In the genomic region with DNA sequence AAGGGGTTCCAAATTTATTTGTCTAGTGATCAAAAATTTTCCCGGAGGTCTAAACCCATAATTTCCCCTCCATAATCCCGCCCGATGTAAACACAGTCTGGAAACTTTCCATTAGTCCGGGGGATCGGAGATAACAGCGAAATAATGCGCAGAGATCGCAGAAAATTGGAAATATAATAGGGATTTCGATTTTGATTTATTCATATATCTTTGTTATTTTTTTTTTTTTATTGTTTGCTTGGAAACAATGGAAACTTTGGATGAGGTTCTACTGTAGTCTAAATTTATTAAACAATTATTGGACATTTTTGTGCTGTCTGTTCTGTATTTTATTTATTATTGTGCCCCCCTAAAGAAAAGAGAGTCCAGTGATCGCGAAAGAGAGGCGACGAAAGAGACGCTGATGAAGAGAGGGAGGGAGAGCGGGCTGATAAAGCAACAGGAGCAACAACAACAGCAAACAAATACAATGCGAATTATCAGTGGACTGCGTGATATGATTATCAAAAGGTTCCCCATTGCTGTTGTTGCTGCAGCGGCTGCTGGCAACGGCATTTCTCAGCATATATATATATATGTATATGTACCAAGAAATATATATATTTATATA, we compare ENCODE assay signal across 1 fruit fly cellular context.
TF ChIP-seq lines count a peak whose summit lies in the region.

No protein-coding gene starts in this region.

TF ChIP-seq in whole organism, embryonic, 481 proteins besides CTCF, POLR2A, EP300 and RAD21 (continued from another document):
- TF ChIP-seq Trl (optimal IDR thresholded peaks at IDR 0.05; lab: Kevin White, UChicago): peak; percentile 55 to 73
- TF ChIP-seq Trl (GFP tag; optimal IDR thresholded peaks at IDR 0.05; lab: Kevin White, UChicago): no peak
- TF ChIP-seq gsb (GFP tag; IDR thresholded peaks at IDR 0.05; lab: Robert Waterston, UW): no peak
- peak; percentile 49 for TF ChIP-seq grau (tag; optimal IDR thresholded peaks at IDR 0.05; lab: Kevin White, UChicago)
- TF ChIP-seq dmrt11E (tag; optimal IDR thresholded peaks at IDR 0.05; lab: Kevin White, UChicago): no peak
- TF ChIP-seq CG13287 (GFP tag; IDR thresholded peaks at IDR 0.05; lab: Robert Waterston, UW; ENCODE audit: partially characterized antibody): no peak
- TF ChIP-seq ftz-f1 (GFP tag; optimal IDR thresholded peaks at IDR 0.05; lab: Kevin White, UChicago): no peak
- no peak for TF ChIP-seq pnt (GFP tag; optimal IDR thresholded peaks at IDR 0.05; lab: Kevin White, UChicago)
- no peak for TF ChIP-seq CG13424 (tag; optimal IDR thresholded peaks at IDR 0.05; lab: Kevin White, UChicago)
- TF ChIP-seq YL-1 (GFP tag; optimal IDR thresholded peaks at IDR 0.05; lab: Kevin White, UChicago): no peak
- TF ChIP-seq Ptx1 (GFP tag; IDR thresholded peaks at IDR 0.05; lab: Robert Waterston, UW): peak; percentile 37; the same call in 1 of the 2 replicates
- TF ChIP-seq bigmax (GFP tag; optimal IDR thresholded peaks at IDR 0.05; lab: Kevin White, UChicago): no peak
- no peak for TF ChIP-seq Kr (GFP tag; optimal IDR thresholded peaks at IDR 0.05; lab: Kevin White, UChicago)
- TF ChIP-seq CG11695 (GFP tag; IDR thresholded peaks at IDR 0.05; lab: Robert Waterston, UW): peak; percentile 38; the same call in 1 of the 3 replicates
- peak; percentile 39 for TF ChIP-seq nom (GFP tag; optimal IDR thresholded peaks at IDR 0.05; lab: Kevin White, UChicago)
- peak; percentile 25 for TF ChIP-seq corto (GFP tag; optimal IDR thresholded peaks at IDR 0.05; lab: Kevin White, UChicago)
- TF ChIP-seq CG1603 (tag; optimal IDR thresholded peaks at IDR 0.05; lab: Kevin White, UChicago): no peak
- TF ChIP-seq CG14965 (GFP tag; optimal IDR thresholded peaks at IDR 0.05; lab: Kevin White, UChicago; ENCODE audit: borderline replicate concordance): no peak
- TF ChIP-seq CG13624 (GFP tag; optimal IDR thresholded peaks at IDR 0.05; lab: Kevin White, UChicago): no peak
- TF ChIP-seq Atf6 (GFP tag; IDR thresholded peaks at IDR 0.05; lab: Robert Waterston, UW): 0 out of 2 replicates have a peak, but pooled peaks have one; percentile 18
- TF ChIP-seq ATbp (GFP tag; optimal IDR thresholded peaks at IDR 0.05; lab: Kevin White, UChicago): no peak
- TF ChIP-seq Poxn (GFP tag; IDR thresholded peaks at IDR 0.05; lab: Robert Waterston, UW): no peak
- no peak for TF ChIP-seq amos (GFP tag; IDR thresholded peaks at IDR 0.05; lab: Robert Waterston, UW; ENCODE audit: partially characterized antibody)
- TF ChIP-seq exex (tag; optimal IDR thresholded peaks at IDR 0.05; lab: Kevin White, UChicago): peak; percentile 59
- no peak for TF ChIP-seq CG17385 (GFP tag; optimal IDR thresholded peaks at IDR 0.05; lab: Kevin White, UChicago)
- TF ChIP-seq B-H1 (GFP tag; IDR thresholded peaks at IDR 0.05; lab: Robert Waterston, UW): no peak
- TF ChIP-seq CG10462 (GFP tag; optimal IDR thresholded peaks at IDR 0.05; lab: Kevin White, UChicago): no peak
- no peak for TF ChIP-seq Ravus (GFP tag; IDR thresholded peaks at IDR 0.05; lab: Robert Waterston, UW)
- TF ChIP-seq PHDP (tag; optimal IDR thresholded peaks at IDR 0.05; lab: Kevin White, UChicago): peak; percentile 19
- no peak for TF ChIP-seq CG5953 (GFP tag; IDR thresholded peaks at IDR 0.05; lab: Robert Waterston, UW)
- peak; percentile 47; the same call in 2 of the 3 replicates for TF ChIP-seq row (GFP tag; IDR thresholded peaks at IDR 0.05; lab: Robert Waterston, UW)
- no peak for TF ChIP-seq otp (GFP tag; IDR thresholded peaks at IDR 0.05; lab: Robert Waterston, UW)
- TF ChIP-seq shn (GFP tag; optimal IDR thresholded peaks at IDR 0.05; lab: Kevin White, UChicago): no peak
- TF ChIP-seq HLH4C (GFP tag; IDR thresholded peaks at IDR 0.05; lab: Robert Waterston, UW; ENCODE audit: partially characterized antibody): no peak
- TF ChIP-seq Atf-2 (GFP tag; optimal IDR thresholded peaks at IDR 0.05; lab: Kevin White, UChicago): no peak
- no peak for TF ChIP-seq gt (GFP tag; IDR thresholded peaks at IDR 0.05; lab: Robert Waterston, UW)
- TF ChIP-seq emc (GFP tag; optimal IDR thresholded peaks at IDR 0.05; lab: Kevin White, UChicago): no peak
- TF ChIP-seq CG16815 (GFP tag; optimal IDR thresholded peaks at IDR 0.05; lab: Kevin White, UChicago): no peak
- no peak for TF ChIP-seq repo (GFP tag; optimal IDR thresholded peaks at IDR 0.05; lab: Kevin White, UChicago)
- TF ChIP-seq salm (tag; optimal IDR thresholded peaks at IDR 0.05; lab: Kevin White, UChicago): no peak
- TF ChIP-seq CG43689 (GFP tag; IDR thresholded peaks at IDR 0.05; lab: Robert Waterston, UW): no peak
- TF ChIP-seq peb (GFP tag; IDR thresholded peaks at IDR 0.05; lab: Robert Waterston, UW): no peak
- no peak for TF ChIP-seq E2f2 (GFP tag; IDR thresholded peaks at IDR 0.05; lab: Robert Waterston, UW)
- no peak for TF ChIP-seq Aef1 (GFP tag; IDR thresholded peaks at IDR 0.05; lab: Robert Waterston, UW)
- TF ChIP-seq gfzf (GFP tag; optimal IDR thresholded peaks at IDR 0.05; lab: Kevin White, UChicago): no peak
- no peak for TF ChIP-seq CG3847 (GFP tag; IDR thresholded peaks at IDR 0.05; lab: Robert Waterston, UW)
- no peak for TF ChIP-seq dati (GFP tag; IDR thresholded peaks at IDR 0.05; lab: Robert Waterston, UW)
- no peak for TF ChIP-seq hkb (optimal IDR thresholded peaks at IDR 0.05; lab: Kevin White, UChicago)
- TF ChIP-seq hkb (GFP tag; IDR thresholded peaks at IDR 0.05; lab: Robert Waterston, UW): no peak
- no peak for TF ChIP-seq dpn (GFP tag; optimal IDR thresholded peaks at IDR 0.05; lab: Kevin White, UChicago)
- TF ChIP-seq CG12659 (GFP tag; optimal IDR thresholded peaks at IDR 0.05; lab: Kevin White, UChicago): no peak
- TF ChIP-seq mirr (GFP tag; optimal IDR thresholded peaks at IDR 0.05; lab: Kevin White, UChicago): peak; percentile 45
- no peak for TF ChIP-seq fd64A (GFP tag; optimal IDR thresholded peaks at IDR 0.05; lab: Kevin White, UChicago)
- no peak for TF ChIP-seq croc (GFP tag; conservative IDR thresholded peaks at IDR 0.05; lab: Robert Waterston, UW)
- no peak for TF ChIP-seq phol (tag; optimal IDR thresholded peaks at IDR 0.05; lab: Kevin White, UChicago)
- peak; percentile 2 for TF ChIP-seq CG12155 (GFP tag; optimal IDR thresholded peaks at IDR 0.05; lab: Kevin White, UChicago)
- TF ChIP-seq slbo (GFP tag; IDR thresholded peaks at IDR 0.05; lab: Robert Waterston, UW): peak; percentile 44; the same call in 1 of the 2 replicates
- no peak for TF ChIP-seq disco-r (GFP tag; optimal IDR thresholded peaks at IDR 0.05; lab: Kevin White, UChicago)
- no peak for TF ChIP-seq CG12071 (GFP tag; optimal IDR thresholded peaks at IDR 0.05; lab: Kevin White, UChicago)
- no peak for TF ChIP-seq BEAF-32 (GFP tag; optimal IDR thresholded peaks at IDR 0.05; lab: Kevin White, UChicago)
- peak; percentile 38 for TF ChIP-seq CG18599 (GFP tag; optimal IDR thresholded peaks at IDR 0.05; lab: Kevin White, UChicago)
- no peak for TF ChIP-seq CG17612 (GFP tag; IDR thresholded peaks at IDR 0.05; lab: Robert Waterston, UW)
- no peak for TF ChIP-seq CG17359 (tag; optimal IDR thresholded peaks at IDR 0.05; lab: Kevin White, UChicago)
- 0 out of 2 replicates have a peak, but pooled peaks have one; percentile 11 for TF ChIP-seq Rfx (GFP tag; IDR thresholded peaks at IDR 0.05; lab: Robert Waterston, UW)
- TF ChIP-seq Ada2b (GFP tag; IDR thresholded peaks at IDR 0.05; lab: Robert Waterston, UW): no peak
- no peak for TF ChIP-seq CG18619 (GFP tag; optimal IDR thresholded peaks at IDR 0.05; lab: Kevin White, UChicago)
- TF ChIP-seq CG3163 (GFP tag; optimal IDR thresholded peaks at IDR 0.05; lab: Kevin White, UChicago): peak; percentile 71
- TF ChIP-seq fd96Cb (tag; optimal IDR thresholded peaks at IDR 0.05; lab: Kevin White, UChicago): no peak
- TF ChIP-seq lilli (GFP tag; optimal IDR thresholded peaks at IDR 0.05; lab: Kevin White, UChicago): peak; percentile 38
- TF ChIP-seq CG6689 (GFP tag; IDR thresholded peaks at IDR 0.05; lab: Robert Waterston, UW): no peak
- TF ChIP-seq CG32767 (GFP tag; IDR thresholded peaks at IDR 0.05; lab: Robert Waterston, UW): no peak
- no peak for TF ChIP-seq Vsx1 (GFP tag; optimal IDR thresholded peaks at IDR 0.05; lab: Kevin White, UChicago)
- TF ChIP-seq fd3F (GFP tag; optimal IDR thresholded peaks at IDR 0.05; lab: Kevin White, UChicago): no peak
- no peak for TF ChIP-seq nau (GFP tag; optimal IDR thresholded peaks at IDR 0.05; lab: Kevin White, UChicago)
- TF ChIP-seq CG9215 (GFP tag; IDR thresholded peaks at IDR 0.05; lab: Robert Waterston, UW): no peak
- TF ChIP-seq CG9797 (GFP tag; optimal IDR thresholded peaks at IDR 0.05; lab: Kevin White, UChicago): no peak
- no peak for TF ChIP-seq ssp (GFP tag; IDR thresholded peaks at IDR 0.05; lab: Robert Waterston, UW)
- TF ChIP-seq NC2α (GFP tag; optimal IDR thresholded peaks at IDR 0.05; lab: Kevin White, UChicago): no peak
- TF ChIP-seq da (GFP tag; optimal IDR thresholded peaks at IDR 0.05; lab: Kevin White, UChicago): no peak
- TF ChIP-seq CG1647 (GFP tag; optimal IDR thresholded peaks at IDR 0.05; lab: Kevin White, UChicago): no peak
- TF ChIP-seq chinmo (GFP tag; IDR thresholded peaks at IDR 0.05; lab: Robert Waterston, UW; ENCODE audit: partially characterized antibody): peak; percentile 80; the same call in 1 of the 4 replicates
- TF ChIP-seq fu2 (GFP tag; optimal IDR thresholded peaks at IDR 0.05; lab: Kevin White, UChicago): no peak
- no peak for TF ChIP-seq lmd (GFP tag; IDR thresholded peaks at IDR 0.05; lab: Robert Waterston, UW)
- no peak for TF ChIP-seq Hey (tag; optimal IDR thresholded peaks at IDR 0.05; lab: Kevin White, UChicago)
- peak; percentile 18; the same call in 1 of the 2 replicates for TF ChIP-seq crol (GFP tag; IDR thresholded peaks at IDR 0.05; lab: Robert Waterston, UW)
- no peak for TF ChIP-seq Dip2 (GFP tag; IDR thresholded peaks at IDR 0.05; lab: Robert Waterston, UW)
- peak; percentile 59 for TF ChIP-seq sug (tag; optimal IDR thresholded peaks at IDR 0.05; lab: Kevin White, UChicago)
- TF ChIP-seq Eip74EF (GFP tag; optimal IDR thresholded peaks at IDR 0.05; lab: Kevin White, UChicago): no peak
- TF ChIP-seq CG32772 (GFP tag; IDR thresholded peaks at IDR 0.05; lab: Robert Waterston, UW): no peak
- no peak for TF ChIP-seq CG12744 (GFP tag; optimal IDR thresholded peaks at IDR 0.05; lab: Kevin White, UChicago)
- TF ChIP-seq CG7987 (GFP tag; optimal IDR thresholded peaks at IDR 0.05; lab: Kevin White, UChicago): no peak
- peak; percentile 60 for TF ChIP-seq CG2120 (GFP tag; optimal IDR thresholded peaks at IDR 0.05; lab: Kevin White, UChicago)
- TF ChIP-seq Jarid2 (GFP tag; optimal IDR thresholded peaks at IDR 0.05; lab: Kevin White, UChicago): no peak
- TF ChIP-seq Neu2 (GFP tag; optimal IDR thresholded peaks at IDR 0.05; lab: Kevin White, UChicago; ENCODE audit: borderline replicate concordance): no peak
- no peak for TF ChIP-seq pita (GFP tag; optimal IDR thresholded peaks at IDR 0.05; lab: Kevin White, UChicago)
- no peak for TF ChIP-seq Nf-YB (GFP tag; optimal IDR thresholded peaks at IDR 0.05; lab: Kevin White, UChicago)
- TF ChIP-seq Side (GFP tag; optimal IDR thresholded peaks at IDR 0.05; lab: Kevin White, UChicago): no peak
- no peak for TF ChIP-seq ara (GFP tag; IDR thresholded peaks at IDR 0.05; lab: Robert Waterston, UW)
- no peak for TF ChIP-seq wek (GFP tag; optimal IDR thresholded peaks at IDR 0.05; lab: Kevin White, UChicago)
- TF ChIP-seq cg (GFP tag; optimal IDR thresholded peaks at IDR 0.05; lab: Kevin White, UChicago): peak; percentile 19
- no peak for TF ChIP-seq ttk (GFP tag; IDR thresholded peaks at IDR 0.05; lab: Robert Waterston, UW)
- no peak for TF ChIP-seq CG18011 (GFP tag; optimal IDR thresholded peaks at IDR 0.05; lab: Kevin White, UChicago)
- TF ChIP-seq CG4854 (GFP tag; optimal IDR thresholded peaks at IDR 0.05; lab: Kevin White, UChicago): no peak
- no peak for TF ChIP-seq CG17912 (GFP tag; optimal IDR thresholded peaks at IDR 0.05; lab: Kevin White, UChicago)
- no peak for TF ChIP-seq luna (GFP tag; optimal IDR thresholded peaks at IDR 0.05; lab: Kevin White, UChicago)
- TF ChIP-seq esg (GFP tag; conservative IDR thresholded peaks at IDR 0.05; lab: Robert Waterston, UW): no peak
- peak; percentile 1 for TF ChIP-seq dmrt99B (tag; optimal IDR thresholded peaks at IDR 0.05; lab: Kevin White, UChicago)
